Fruit fly (Drosophila melanogaster) whole organism, prepupa: Measurements from ENCODE around the gene CG3769.

Source experiments
- CG10631 ChIP-seq: fragments of 200-800 bp; sonication (Bioruptor generic); optimal IDR thresholded peaks from 2 replicates; lab custom pipeline; 2016; ENCODE audit warnings: missing biosample characterization, missing genetic modification characterization
- CG10669 ChIP-seq: fragments of 200-800 bp; sonication (Bioruptor generic); optimal IDR thresholded peaks from 3 replicates; lab custom pipeline; 2018; ENCODE audit warnings: missing biosample characterization, mild to moderate bottlenecking, missing genetic modification characterization, moderate library complexity
- CG11902 ChIP-seq: fragments of 200-800 bp; sonication (Bioruptor generic); optimal IDR thresholded peaks from 3 replicates; lab custom pipeline; 2016; ENCODE audit warnings: missing biosample characterization, missing genetic modification characterization
- CG1621 ChIP-seq: fragments of 200-800 bp; sonication (Bioruptor generic); optimal IDR thresholded peaks from 3 replicates; lab custom pipeline; 2018; ENCODE audit warnings: missing biosample characterization, mild to moderate bottlenecking, missing genetic modification characterization
- CG34406 ChIP-seq: fragments of 200-800 bp; sonication (Bioruptor generic); optimal IDR thresholded peaks from 3 replicates; lab custom pipeline; 2016; ENCODE audit warnings: missing biosample characterization, missing genetic modification characterization
- CG3919 ChIP-seq: fragments of 200-800 bp; sonication (Bioruptor generic); optimal IDR thresholded peaks from 3 replicates; lab custom pipeline; 2016; ENCODE audit warnings: missing biosample characterization, missing genetic modification characterization
- CG6276 ChIP-seq: fragments of 200-800 bp; sonication (Bioruptor generic); optimal IDR thresholded peaks from 2 replicates; lab custom pipeline; 2017; ENCODE audit warnings: missing biosample characterization, mild to moderate bottlenecking, missing genetic modification characterization
- CG8319 ChIP-seq: fragments of 200-800 bp; sonication (Bioruptor generic); optimal IDR thresholded peaks from 3 replicates; lab custom pipeline; 2016; ENCODE audit warnings: missing biosample characterization, missing genetic modification characterization
- Gug ChIP-seq: fragments of 200-800 bp; sonication (Bioruptor generic); IDR thresholded peaks from 2 replicates; pipeline ENCODE4 v1.3.6; 2022; ENCODE audit warnings: missing biosample characterization, missing genetic modification characterization
- Hr38 ChIP-seq: sonication (Bioruptor generic); optimal IDR thresholded peaks from 2 replicates; lab custom pipeline; 2016; ENCODE audit warnings: missing biosample characterization, missing genetic modification characterization
- achi ChIP-seq: fragments of 200-800 bp; sonication (Bioruptor generic); optimal IDR thresholded peaks from 3 replicates; lab custom pipeline; 2016; ENCODE audit warnings: missing biosample characterization, missing genetic modification characterization
- dac ChIP-seq: fragments of 200-800 bp; sonication (Bioruptor generic); optimal IDR thresholded peaks from 2 replicates; lab custom pipeline; 2017; ENCODE audit warnings: missing biosample characterization, mild to moderate bottlenecking, missing genetic modification characterization
- eg ChIP-seq: fragments of 200-800 bp; sonication (Bioruptor generic); IDR thresholded peaks from 3 replicates; pipeline ENCODE4 v1.3.6; 2022; ENCODE audit warnings: missing biosample characterization, missing genetic modification characterization
- esn ChIP-seq: fragments of 200-800 bp; sonication (Bioruptor generic); optimal IDR thresholded peaks from 2 replicates; lab custom pipeline; 2016; ENCODE audit warnings: missing biosample characterization, mild to moderate bottlenecking, missing genetic modification characterization, moderate library complexity
- fd85E ChIP-seq: fragments of 200-800 bp; sonication (Bioruptor generic); optimal IDR thresholded peaks from 3 replicates; lab custom pipeline; 2016; ENCODE audit warnings: missing biosample characterization, missing genetic modification characterization
- fkh ChIP-seq: fragments of 200-800 bp; sonication (Bioruptor generic); optimal IDR thresholded peaks from 3 replicates; lab custom pipeline; 2017; ENCODE audit warnings: missing biosample characterization, mild to moderate bottlenecking, missing genetic modification characterization, moderate library complexity
- lz ChIP-seq: fragments of 200-800 bp; sonication (Bioruptor generic); optimal IDR thresholded peaks from 3 replicates; lab custom pipeline; 2016; ENCODE audit warnings: missing biosample characterization, missing genetic modification characterization
- salr ChIP-seq, 2 experiments: fragments of 200-800 bp; sonication (Bioruptor generic); optimal IDR thresholded peaks; 3 replicates each; lab custom pipeline; 2016 to 2018; ENCODE audit warnings: missing biosample characterization in 2 of 2, missing genetic modification characterization in 2 of 2, mild to moderate bottlenecking in 1 of 2
- svp ChIP-seq: fragments of 200-800 bp; sonication (Bioruptor generic); peaks from one replicate; lab custom pipeline; 2016; ENCODE audit warnings: missing biosample characterization, missing genetic modification characterization

CG3769 gene

dm6 chr2L:9464455-9465063 lies 29.4 kb downstream of the CG3769 start:
- TF ChIP-seq svp (GFP tag; lab: Kevin White, UChicago) (peak; percentile 1), CG8319 (GFP tag; lab: Kevin White, UChicago) (no peak)

DNA sequence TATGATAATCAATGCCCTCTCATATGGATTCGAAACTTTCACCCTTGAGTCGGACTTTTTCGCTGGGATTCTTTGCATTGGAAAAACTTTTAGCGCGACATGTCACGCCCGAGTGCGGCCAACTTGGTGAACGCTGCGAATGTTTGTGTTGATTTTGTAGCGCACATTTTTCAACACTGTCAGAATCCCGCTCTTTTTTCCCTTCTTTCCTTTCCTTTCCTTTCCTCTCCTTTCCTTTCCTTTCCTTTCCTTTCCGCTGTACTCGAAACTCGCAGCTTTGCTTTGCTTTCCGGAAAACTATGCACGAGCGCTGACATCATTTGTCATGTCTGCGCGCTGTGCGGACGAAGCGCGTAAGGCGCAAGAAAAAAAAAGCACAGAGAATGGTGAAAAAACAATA lies 32.2 kb downstream of the CG3769 start:
- TF ChIP-seq lz (GFP tag; lab: Kevin White, UChicago) (no peak), eg (GFP tag; lab: Robert Waterston, UW) (no peak), CG10631 (GFP tag; lab: Kevin White, UChicago) (no peak), CG10669 (no peak), CG1621 (tag; lab: Kevin White, UChicago) (no peak), CG11902 (GFP tag; lab: Kevin White, UChicago) (no peak), CG6276 (GFP tag; lab: Kevin White, UChicago) (no peak), dac (GFP tag; lab: Kevin White, UChicago) (no peak), fd85E (GFP tag; lab: Kevin White, UChicago) (no peak), Gug (GFP tag; lab: Robert Waterston, UW) (no peak), CG34406 (GFP tag; lab: Kevin White, UChicago) (no peak), esn (GFP tag; lab: Kevin White, UChicago) (no peak), CG3919 (GFP tag; lab: Kevin White, UChicago) (no peak), salr (GFP tag; optimal IDR thresholded peaks at IDR 0.05; lab: Kevin White, UChicago) (no peak), fkh (no peak), Hr38 (no peak), achi (GFP tag; lab: Kevin White, UChicago) (no peak)
